Worm (Caenorhabditis elegans) whole organism, late embryonic: Measurements from ENCODE around the gene ZK1290.7.

Experiments used
- ceh-31 ChIP-seq: sonication (generic microtip); optimal IDR thresholded peaks from 2 replicates; lab custom pipeline; 2016; ENCODE audit warnings: missing genetic modification characterization, missing compliant biosample characterization
- elt-2 ChIP-seq: sonication (generic microtip); optimal IDR thresholded peaks from 2 replicates; lab custom pipeline; 2016; ENCODE audit warnings: missing genetic modification reagents, missing genetic modification characterization, missing compliant biosample characterization
- eyg-1 ChIP-seq: sonication (generic microtip); optimal IDR thresholded peaks from 2 replicates; lab custom pipeline; 2016; ENCODE audit warnings: missing genotype, missing genetic modification characterization, missing compliant biosample characterization
- pag-3 ChIP-seq: sonication (generic microtip); optimal IDR thresholded peaks from 2 replicates; lab custom pipeline; 2016; ENCODE audit warnings: missing compliant biosample characterization, missing genetic modification characterization, borderline replicate concordance

- TF ChIP-seq ceh-31 (no peak), eyg-1 (no peak), pag-3 (no peak), elt-2 (tag; lab: Kevin White, UChicago) (no peak)
Observed at ce11 chrII:7555454-7555853, 30.1 kb upstream of the ZK1290.7 start, which contains the start of gene ZK1290.14.
